Fruit fly (Drosophila melanogaster): Measurements from ENCODE around the gene CG5888.
A peak's percentile ranks its signal among the peaks of the same experiment; 100 is the strongest.

Gene CG5888

dm6 chr2L:16495193-16495780, 47.0 kb upstream of the CG5888 start (continued):
- peak; percentile 89 for TF ChIP-seq CG15269 (tag; optimal IDR thresholded peaks at IDR 0.05)
- no peak for TF ChIP-seq gfzf (GFP tag; optimal IDR thresholded peaks at IDR 0.05)
- no peak for TF ChIP-seq CG10267 (tag; optimal IDR thresholded peaks at IDR 0.05)
- no peak for TF ChIP-seq repo (GFP tag; optimal IDR thresholded peaks at IDR 0.05)
- TF ChIP-seq Pdp1 (GFP tag; optimal IDR thresholded peaks at IDR 0.05) = peak in 1 of 2 experiments; percentile 12
- TF ChIP-seq Oli (tag; optimal IDR thresholded peaks at IDR 0.05) = peak; percentile 91
- TF ChIP-seq grn (GFP tag; optimal IDR thresholded peaks at IDR 0.05) = no peak
- peak; percentile 81 for TF ChIP-seq run (tag; optimal IDR thresholded peaks at IDR 0.05)
- no peak for TF ChIP-seq croc (GFP tag; conservative IDR thresholded peaks at IDR 0.05)
- TF ChIP-seq CG7786 (GFP tag; optimal IDR thresholded peaks at IDR 0.05) = peak; percentile 75
- no peak for TF ChIP-seq CG6791 (GFP tag; IDR thresholded peaks at IDR 0.05; ENCODE audit: partially characterized antibody)
- TF ChIP-seq jigr1 (GFP tag; IDR thresholded peaks at IDR 0.05) = no peak
- peak; percentile 82 for TF ChIP-seq H2.0 (GFP tag; IDR thresholded peaks at IDR 0.05)
- TF ChIP-seq NC2β (GFP tag; optimal IDR thresholded peaks at IDR 0.05) = peak; percentile 78
- TF ChIP-seq CG10959 (GFP tag; IDR thresholded peaks at IDR 0.05) = no peak
- no peak for TF ChIP-seq pzg (GFP tag; optimal IDR thresholded peaks at IDR 0.05)
- TF ChIP-seq CG14050 (GFP tag; IDR thresholded peaks at IDR 0.05) = peak; percentile 75
- no peak for TF ChIP-seq BEAF-32 (GFP tag; optimal IDR thresholded peaks at IDR 0.05)
- peak; percentile 88 for TF ChIP-seq CG2875 (GFP tag; optimal IDR thresholded peaks at IDR 0.05)
- peak; percentile 74 for TF ChIP-seq crc (GFP tag; optimal IDR thresholded peaks at IDR 0.05)
- peak; percentile 90 for TF ChIP-seq CrebB (tag; optimal IDR thresholded peaks at IDR 0.05)
- TF ChIP-seq peb (GFP tag; IDR thresholded peaks at IDR 0.05) = no peak
- no peak for TF ChIP-seq Sry-β (GFP tag; optimal IDR thresholded peaks at IDR 0.05)
- TF ChIP-seq hkb (optimal IDR thresholded peaks at IDR 0.05) = no peak
- peak; percentile 37; the same call in 1 of the 2 replicates for TF ChIP-seq hkb (GFP tag; IDR thresholded peaks at IDR 0.05)
- no peak for TF ChIP-seq Neu2 (GFP tag; optimal IDR thresholded peaks at IDR 0.05; ENCODE audit: borderline replicate concordance)
- TF ChIP-seq Drgx (GFP tag; IDR thresholded peaks at IDR 0.05) = no peak
- no peak for TF ChIP-seq ro (GFP tag; IDR thresholded peaks at IDR 0.05)
- TF ChIP-seq CG13296 (GFP tag; optimal IDR thresholded peaks at IDR 0.05) = no peak
- TF ChIP-seq CG31388 (GFP tag; optimal IDR thresholded peaks at IDR 0.05) = no peak
- peak; percentile 77 for TF ChIP-seq CG12155 (GFP tag; optimal IDR thresholded peaks at IDR 0.05)
- TF ChIP-seq NFAT (GFP tag; IDR thresholded peaks at IDR 0.05) = no peak
- no peak for TF ChIP-seq CG32772 (GFP tag; IDR thresholded peaks at IDR 0.05)
- peak; percentile 55 for TF ChIP-seq CG2116 (GFP tag; optimal IDR thresholded peaks at IDR 0.05)
- TF ChIP-seq CG3281 (GFP tag; optimal IDR thresholded peaks at IDR 0.05) = no peak
- TF ChIP-seq Sox102F (GFP tag; optimal IDR thresholded peaks at IDR 0.05) = peak; percentile 96
- TF ChIP-seq lab (GFP tag; optimal IDR thresholded peaks at IDR 0.05) = no peak
- TF ChIP-seq CG7928 (GFP tag; optimal IDR thresholded peaks at IDR 0.05) = no peak
- TF ChIP-seq vfl (GFP tag; optimal IDR thresholded peaks at IDR 0.05) = peak; percentile 56
- no peak for TF ChIP-seq nerfin-2 (GFP tag; IDR thresholded peaks at IDR 0.05; ENCODE audit: partially characterized antibody)
- no peak for TF ChIP-seq C15 (GFP tag; IDR thresholded peaks at IDR 0.05)
- TF ChIP-seq Vsx1 (GFP tag; optimal IDR thresholded peaks at IDR 0.05) = peak; percentile 74
- peak; percentile 34; the same call in 1 of the 2 replicates for TF ChIP-seq Ada2b (GFP tag; IDR thresholded peaks at IDR 0.05)
- TF ChIP-seq chm (GFP tag; IDR thresholded peaks at IDR 0.05) = peak; percentile 91
- TF ChIP-seq CG8290 (GFP tag; optimal IDR thresholded peaks at IDR 0.05) = peak; percentile 85
- peak in 1 of 2 experiments; percentile 93 for TF ChIP-seq CG8290 (tag; optimal IDR thresholded peaks at IDR 0.05)
- TF ChIP-seq CG6272 (GFP tag; IDR thresholded peaks at IDR 0.05) = no peak
- peak; percentile 84 for TF ChIP-seq ewg (GFP tag; optimal IDR thresholded peaks at IDR 0.05)
- no peak for TF ChIP-seq CG4424 (GFP tag; optimal IDR thresholded peaks at IDR 0.05)
- no peak for TF ChIP-seq trem (tag; optimal IDR thresholded peaks at IDR 0.05)
- peak; percentile 27 for TF ChIP-seq B-H2 (GFP tag; optimal IDR thresholded peaks at IDR 0.05)
